Worm (Caenorhabditis elegans): ENCODE results near the gene vkmt-1.

vkmt-1 gene

ce11 chrIV:12238851-12239250, 39.7 kb upstream of the vkmt-1 start, which contains the start of gene sre-19:
Gene sre-19 (minus strand): TSS chrIV:12238951.
- TF ChIP-seq nhr-10 (tag; optimal IDR thresholded peaks at IDR 0.05) = no peak
- TF ChIP-seq nhr-102 (tag; optimal IDR thresholded peaks at IDR 0.05) = no peak
- TF ChIP-seq fkh-10 (GFP tag; optimal IDR thresholded peaks at IDR 0.05) = no peak
- TF ChIP-seq hlh-30 (tag; optimal IDR thresholded peaks at IDR 0.05; ENCODE audit: insufficient read depth) = no peak
- TF ChIP-seq F37D6.2 (tag; optimal IDR thresholded peaks at IDR 0.05) = no peak
- no peak for TF ChIP-seq jun-1 (tag; optimal IDR thresholded peaks at IDR 0.05)
- no peak for TF ChIP-seq F26F4.8 (GFP tag; conservative IDR thresholded peaks at IDR 0.05)
- TF ChIP-seq F44E2.7 (GFP tag; IDR thresholded peaks at IDR 0.05) = no peak

ce11 chrIV:12244706-12245105, 33.8 kb upstream of the vkmt-1 start, which contains the start of gene sre-15:
Gene sre-15 (minus strand): TSS chrIV:12244806.
- TF ChIP-seq tag-97 (GFP tag; IDR thresholded peaks at IDR 0.05) = no peak
- TF ChIP-seq cey-2 (tag; optimal IDR thresholded peaks at IDR 0.05; ENCODE audit: borderline replicate concordance, insufficient read depth) = no peak
- TF ChIP-seq dmd-6 (GFP tag; IDR thresholded peaks at IDR 0.05) = no peak
- TF ChIP-seq ceh-28 (tag; optimal IDR thresholded peaks at IDR 0.05) = no peak
- no peak for TF ChIP-seq lir-3 (tag; optimal IDR thresholded peaks at IDR 0.05)
- TF ChIP-seq nhr-102 (tag; optimal IDR thresholded peaks at IDR 0.05) = no peak
- TF ChIP-seq F44E2.7 (GFP tag; IDR thresholded peaks at IDR 0.05) = no peak
- TF ChIP-seq sdz-12 (GFP tag; optimal IDR thresholded peaks at IDR 0.05) = no peak
- no peak for TF ChIP-seq nhr-76 (tag; optimal IDR thresholded peaks at IDR 0.05)
- TF ChIP-seq mxl-3 (GFP tag; optimal IDR thresholded peaks at IDR 0.05) = no peak
- no peak for TF ChIP-seq daf-8 (GFP tag; IDR thresholded peaks at IDR 0.05)
- TF ChIP-seq gei-8 (GFP tag; optimal IDR thresholded peaks at IDR 0.05) = no peak
- no peak for TF ChIP-seq R02D3.7 (tag; optimal IDR thresholded peaks at IDR 0.05)
- no peak for TF ChIP-seq ctbp-1 (GFP tag; IDR thresholded peaks at IDR 0.05)
- TF ChIP-seq jun-1 (tag; optimal IDR thresholded peaks at IDR 0.05) = no peak
- TF ChIP-seq nhr-41 (GFP tag; IDR thresholded peaks at IDR 0.05) = no peak

ce11 chrIV:12252579-12252978, 25.9 kb upstream of the vkmt-1 start, which contains the start of gene dnj-26:
Gene dnj-26 (minus strand): TSS chrIV:12252679.
- TF ChIP-seq ceh-44 (GFP tag; IDR thresholded peaks at IDR 0.05) = no peak

- peak; percentile 27 for TF ChIP-seq aha-1 (tag)
- no peak for TF ChIP-seq daf-16 (GFP tag; optimal IDR thresholded peaks at IDR 0.05)
- no peak for TF ChIP-seq daf-16 (tag; optimal IDR thresholded peaks at IDR 0.05)
- TF ChIP-seq lsy-2 (tag; optimal IDR thresholded peaks at IDR 0.05) = peak in 1 of 2 experiments; percentile 13
These were observed 19.2 kb upstream of the vkmt-1 start, which contains the start of gene Y39C12A.9 for ce11 chrIV:12259161-12259870. Gene Y39C12A.9 (minus strand): TSS chrIV:12259211.

ce11 chrIV:12261353-12261752, 17.2 kb upstream of the vkmt-1 start, which contains the start of gene sre-14:
Gene sre-14 (minus strand): TSS chrIV:12261453.
- TF ChIP-seq ceh-82 (tag; optimal IDR thresholded peaks at IDR 0.05) (no peak), spr-3 (GFP tag; optimal IDR thresholded peaks at IDR 0.05) (no peak), mxl-3 (GFP tag; optimal IDR thresholded peaks at IDR 0.05) (no peak), lin-38 (GFP tag; IDR thresholded peaks at IDR 0.05) (no peak), cey-2 (tag; optimal IDR thresholded peaks at IDR 0.05; ENCODE audit: borderline replicate concordance, insufficient read depth) (no peak), ztf-7 (tag; optimal IDR thresholded peaks at IDR 0.05) (no peak), lim-7 (GFP tag; IDR thresholded peaks at IDR 0.05) (no peak), nhr-48 (tag; optimal IDR thresholded peaks at IDR 0.05) (no peak), unc-62 (GFP tag; optimal IDR thresholded peaks at IDR 0.05 in 1 of 2) (no peak), unc-62 (tag; optimal IDR thresholded peaks at IDR 0.05) (no peak), ZK337.2 (GFP tag; IDR thresholded peaks at IDR 0.05) (no peak), dmd-9 (GFP tag; IDR thresholded peaks at IDR 0.05) (no peak), tag-97 (GFP tag; IDR thresholded peaks at IDR 0.05) (no peak), lin-13 (GFP tag; optimal IDR thresholded peaks at IDR 0.05) (no peak), unc-39 (tag; optimal IDR thresholded peaks at IDR 0.05) (no peak), Y5F2A.4 (GFP tag; optimal IDR thresholded peaks at IDR 0.05) (no peak), D1046.2 (GFP tag; IDR thresholded peaks at IDR 0.05) (no peak), nhr-237 (tag; optimal IDR thresholded peaks at IDR 0.05) (no peak), ztf-11 (tag; optimal IDR thresholded peaks at IDR 0.05) (no peak), skn-1 (tag; optimal IDR thresholded peaks at IDR 0.05) (no peak), gei-8 (GFP tag; optimal IDR thresholded peaks at IDR 0.05) (no peak)

Measured in whole organism, L4 larva.